Worm (Caenorhabditis elegans) whole organism, midembryonic: ENCODE data around the gene hen-1.

Source experiments
- T22C8.4 ChIP-seq: fragments of 200-800 bp; sonication (Bioruptor generic); IDR thresholded peaks from 2 replicates; pipeline ENCODE4 v1.3.6; 2022; ENCODE audit warnings: missing genetic modification characterization, missing compliant biosample characterization
- flt-1 ChIP-seq: fragments of 200-800 bp; sonication (Bioruptor generic); IDR thresholded peaks from 2 replicates; pipeline ENCODE4 v1.3.6; 2022; ENCODE audit warnings: missing genetic modification characterization, missing compliant biosample characterization
- klf-2 ChIP-seq: fragments of 200-800 bp; sonication (Bioruptor generic); conservative IDR thresholded peaks from 2 replicates; pipeline ENCODE4 v1.3.6; 2022; ENCODE audit warnings: missing genetic modification reagents, missing genetic modification characterization, missing compliant biosample characterization
- med-1 ChIP-seq: sonication (generic microtip); optimal IDR thresholded peaks from 2 replicates; lab custom pipeline; 2017; ENCODE audit warnings: missing genetic modification characterization, mild to moderate bottlenecking, missing compliant biosample characterization, antibody characterized with exemption, missing genetic modification reagents; ENCODE audit not compliant: insufficient read depth
- tab-1 ChIP-seq: fragments of 200-800 bp; sonication (Bioruptor generic); IDR thresholded peaks from 2 replicates; pipeline ENCODE4 v1.3.6; 2022; ENCODE audit warnings: missing genetic modification characterization, missing compliant biosample characterization
- ztf-23 ChIP-seq: fragments of 200-800 bp; sonication (Bioruptor generic); IDR thresholded peaks from 2 replicates; pipeline ENCODE4 v1.3.6; 2022; ENCODE audit warnings: missing genetic modification reagents, missing genetic modification characterization, missing compliant biosample characterization

DNA sequence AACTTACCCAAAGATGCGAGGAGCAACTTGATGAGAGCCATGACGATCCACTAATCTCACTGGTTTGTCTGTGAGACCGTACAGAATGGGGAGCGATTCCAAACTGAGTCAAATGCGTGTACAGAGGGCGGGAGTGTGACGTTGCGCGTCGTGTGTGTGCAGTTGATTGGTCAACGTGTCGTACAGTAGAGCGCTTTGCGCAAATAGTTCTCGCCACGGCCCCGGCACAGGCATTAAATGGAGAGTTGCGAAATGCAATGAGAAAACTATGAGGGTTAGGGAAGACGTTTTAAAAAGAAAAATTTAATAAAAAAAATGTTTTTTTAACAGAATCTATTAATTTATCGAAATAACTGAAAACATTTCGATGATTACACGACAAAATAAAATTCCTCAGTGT, 48.4 kb downstream of the hen-1 start, which contains the start of gene pdi-6:
- peak; percentile 54; the same call in 1 of the 2 replicates for TF ChIP-seq klf-2 (GFP tag; lab: Robert Waterston, UW)
- no peak for TF ChIP-seq med-1 (GFP tag; lab: Kevin White, UChicago)
- TF ChIP-seq T22C8.4 (GFP tag; lab: Robert Waterston, UW), result no peak
- peak; percentile 77 for TF ChIP-seq ztf-23 (GFP tag; lab: Robert Waterston, UW)
- no peak for TF ChIP-seq tab-1 (GFP tag; lab: Robert Waterston, UW)
- peak; percentile 60 for TF ChIP-seq flt-1
